Fruit fly (Drosophila melanogaster) whole organism, embryonic: ENCODE results near the gene Nadsyn.

Experiments
- CG3838 ChIP-seq: fragments of 200-800 bp; sonication (Bioruptor generic); optimal IDR thresholded peaks from 3 replicates; lab custom pipeline; 2016; ENCODE audit warnings: missing biosample characterization, missing genetic modification characterization
- CG4617 ChIP-seq: fragments of 200-800 bp; sonication (Bioruptor generic); optimal IDR thresholded peaks from 3 replicates; lab custom pipeline; 2016; ENCODE audit warnings: missing biosample characterization, missing genetic modification characterization, borderline replicate concordance
- CTCF ChIP-seq: fragments of 200-800 bp; sonication (Bioruptor generic); optimal IDR thresholded peaks from 2 replicates; lab custom pipeline; 2017; ENCODE audit warnings: missing biosample characterization, mild to moderate bottlenecking, missing genetic modification characterization, moderate library complexity
- hb ChIP-seq: fragments of 200-800 bp; sonication (Bioruptor generic); IDR thresholded peaks from 3 replicates; pipeline ENCODE4 v1.3.6; 2022; ENCODE audit warnings: missing biosample characterization, missing genetic modification characterization; ENCODE audit not compliant: partially characterized antibody
- nerfin-1 ChIP-seq: fragments of 200-800 bp; sonication (Bioruptor generic); optimal IDR thresholded peaks from 3 replicates; lab custom pipeline; 2019; ENCODE audit warnings: missing biosample characterization, mild to moderate bottlenecking, missing genetic modification characterization, moderate library complexity
- peb ChIP-seq: fragments of 200-800 bp; sonication (Bioruptor generic); IDR thresholded peaks from 2 replicates; pipeline ENCODE4 v1.3.6; 2022; ENCODE audit warnings: missing biosample characterization, missing genetic modification characterization

DNA sequence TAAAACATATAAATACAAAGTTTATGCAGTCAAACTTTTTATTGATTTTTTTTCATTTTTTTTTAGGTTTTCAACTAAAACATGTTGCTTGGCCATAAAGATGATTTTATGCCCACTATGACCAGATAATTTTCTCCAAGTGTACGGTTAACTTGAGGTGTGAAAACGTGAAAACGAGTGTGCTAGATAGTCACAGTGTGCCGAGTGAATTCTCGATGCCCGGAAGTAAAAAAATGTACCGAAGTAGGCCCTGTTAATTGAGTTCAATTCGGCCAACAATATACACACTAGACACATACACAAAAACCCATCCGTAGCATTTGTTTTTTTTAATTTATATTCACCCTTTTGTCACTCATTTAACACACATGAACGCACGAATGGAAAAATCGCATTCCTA lies 26.1 kb downstream of the Nadsyn start, which contains the start of gene Nna1:
- TF ChIP-seq nerfin-1 (tag; lab: Kevin White, UChicago) (no peak), CTCF (GFP tag; lab: Kevin White, UChicago) (no peak), peb (no peak), CG3838 (GFP tag; lab: Kevin White, UChicago) (no peak), hb (GFP tag; lab: Robert Waterston, UW) (no peak), CG4617 (no peak)
